Worm (Caenorhabditis elegans) whole organism, L3 larva: ENCODE measurements around the gene T13C5.3.

ENCODE experiments used
- R02D3.7 ChIP-seq: fragments of 150-350 bp; optimal IDR thresholded peaks from 2 replicates; lab custom pipeline; 2014; ENCODE audit warnings: missing biosample characterization, missing genetic modification characterization
- ZK546.5 ChIP-seq: sonication (generic microtip); optimal IDR thresholded peaks from 2 replicates; lab custom pipeline; 2017; ENCODE audit warnings: missing biosample characterization, missing genetic modification characterization
- ama-1 ChIP-seq: fragments of 150-350 bp; optimal IDR thresholded peaks from 2 replicates; lab custom pipeline; 2018
- ceh-16 ChIP-seq: sonication (generic microtip); optimal IDR thresholded peaks from 2 replicates; lab custom pipeline; 2017; ENCODE audit warnings: missing biosample characterization, missing genetic modification characterization
- ceh-28 ChIP-seq: fragments of 150-350 bp; optimal IDR thresholded peaks from 2 replicates; lab custom pipeline; 2014; ENCODE audit warnings: missing biosample characterization, missing genetic modification reagents, missing genetic modification characterization
- daf-12 ChIP-seq: fragments of 150-350 bp; optimal IDR thresholded peaks from 2 replicates; lab custom pipeline; 2014; ENCODE audit warnings: missing biosample characterization, missing genetic modification reagents, missing genetic modification characterization
- egl-27 ChIP-seq: sonication (generic microtip); optimal IDR thresholded peaks from 4 replicates; lab custom pipeline; 2017; ENCODE audit warnings: missing biosample characterization, missing genetic modification reagents, missing genetic modification characterization
- egl-5 ChIP-seq: fragments of 150-350 bp; optimal IDR thresholded peaks from 2 replicates; lab custom pipeline; 2017; ENCODE audit warnings: missing biosample characterization, missing genetic modification reagents, missing genetic modification characterization, inconsistent platforms
- elt-2 ChIP-seq: sonication (generic microtip); optimal IDR thresholded peaks from 2 replicates; lab custom pipeline; 2016; ENCODE audit warnings: missing genetic modification reagents, mild to moderate bottlenecking, missing genetic modification characterization, missing compliant biosample characterization
- elt-3 ChIP-seq, 3 experiments: fragments of 150-350 bp in 1 of 3; sonication (generic microtip) in 2 of 3; optimal IDR thresholded peaks; 2 replicates in 2 of 3; 4 replicates in 1 of 3; lab custom pipeline; 2014 to 2017; ENCODE audit warnings: missing biosample characterization in 3 of 3, missing genetic modification characterization in 3 of 3
- eor-1 ChIP-seq, 2 experiments: fragments of 150-350 bp; optimal IDR thresholded peaks; 2 replicates each; lab custom pipeline; 2014 to 2018; ENCODE audit warnings: missing biosample characterization in 2 of 2, missing genetic modification characterization in 2 of 2
- fkh-10 ChIP-seq: sonication (generic microtip); optimal IDR thresholded peaks from 2 replicates; lab custom pipeline; 2017; ENCODE audit warnings: missing biosample characterization, missing genetic modification reagents, missing genetic modification characterization
- fkh-2 ChIP-seq: fragments of 150-350 bp; optimal IDR thresholded peaks from 2 replicates; lab custom pipeline; 2014; ENCODE audit warnings: missing biosample characterization, missing genetic modification reagents, missing genetic modification characterization
- hmg-11 ChIP-seq: sonication (generic microtip); optimal IDR thresholded peaks from 2 replicates; lab custom pipeline; 2016; ENCODE audit warnings: missing genetic modification characterization, missing compliant biosample characterization
- jun-1 ChIP-seq: fragments of 150-350 bp; optimal IDR thresholded peaks from 2 replicates; lab custom pipeline; 2014; ENCODE audit warnings: missing biosample characterization, missing genetic modification reagents, missing genetic modification characterization
- lin-39 ChIP-seq: fragments of 150-350 bp; optimal IDR thresholded peaks from 2 replicates; lab custom pipeline; 2018; ENCODE audit warnings: missing biosample characterization, missing genetic modification reagents, missing genetic modification characterization
- mml-1 ChIP-seq: fragments of 150-350 bp; sonication (generic microtip); optimal IDR thresholded peaks from 3 replicates; lab custom pipeline; 2014; ENCODE audit warnings: missing biosample characterization, missing genetic modification characterization
- nhr-11 ChIP-seq: fragments of 150-350 bp; optimal IDR thresholded peaks from 2 replicates; lab custom pipeline; 2014; ENCODE audit warnings: missing biosample characterization, missing genetic modification characterization
- nhr-12 ChIP-seq: fragments of 150-350 bp; optimal IDR thresholded peaks from 2 replicates; lab custom pipeline; 2014; ENCODE audit warnings: missing biosample characterization, missing genetic modification characterization
- nhr-23 ChIP-seq: fragments of 150-350 bp; optimal IDR thresholded peaks from 2 replicates; lab custom pipeline; 2014; ENCODE audit warnings: missing biosample characterization, missing genetic modification reagents, missing genetic modification characterization
- nhr-237 ChIP-seq: fragments of 150-350 bp; optimal IDR thresholded peaks from 2 replicates; lab custom pipeline; 2014; ENCODE audit warnings: missing biosample characterization, missing genetic modification characterization
- nhr-25 ChIP-seq: sonication (generic microtip); optimal IDR thresholded peaks from 2 replicates; lab custom pipeline; 2017; ENCODE audit warnings: missing biosample characterization, missing genetic modification characterization
- nhr-43 ChIP-seq: sonication (generic microtip); optimal IDR thresholded peaks from 2 replicates; lab custom pipeline; 2016; ENCODE audit warnings: mild to moderate bottlenecking, missing genetic modification characterization, missing compliant biosample characterization; ENCODE audit not compliant: poor library complexity, severe bottlenecking
- nhr-67 ChIP-seq: fragments of 150-350 bp; optimal IDR thresholded peaks from 2 replicates; lab custom pipeline; 2014; ENCODE audit warnings: missing biosample characterization, missing genetic modification characterization
- pha-4 ChIP-seq: fragments of 150-350 bp; optimal IDR thresholded peaks from 2 replicates; lab custom pipeline; 2014; ENCODE audit warnings: missing biosample characterization, missing genetic modification reagents, missing genetic modification characterization
- pqm-1 ChIP-seq: fragments of 150-350 bp; optimal IDR thresholded peaks from 2 replicates; lab custom pipeline; 2017; ENCODE audit warnings: missing biosample characterization, missing genetic modification characterization, inconsistent platforms
- sea-2 ChIP-seq: fragments of 150-350 bp; sonication (generic microtip); optimal IDR thresholded peaks from 4 replicates; lab custom pipeline; 2014; ENCODE audit warnings: missing biosample characterization, missing genetic modification reagents, missing genetic modification characterization
- skn-1 ChIP-seq: fragments of 150-350 bp; optimal IDR thresholded peaks from 2 replicates; lab custom pipeline; 2014; ENCODE audit warnings: missing biosample characterization, missing genetic modification characterization
- snpc-4 ChIP-seq: fragments of 150-350 bp; optimal IDR thresholded peaks from 2 replicates; lab custom pipeline; 2014; ENCODE audit warnings: missing biosample characterization, missing genetic modification characterization
- unc-39 ChIP-seq: sonication (generic microtip); optimal IDR thresholded peaks from 4 replicates; lab custom pipeline; 2017; ENCODE audit warnings: missing biosample characterization, missing genetic modification characterization
- zag-1 ChIP-seq: fragments of 150-350 bp; optimal IDR thresholded peaks from 2 replicates; lab custom pipeline; 2014; ENCODE audit warnings: missing biosample characterization, missing genetic modification characterization
- ztf-4 ChIP-seq: fragments of 150-350 bp; optimal IDR thresholded peaks from 2 replicates; lab custom pipeline; 2014; ENCODE audit warnings: missing biosample characterization, missing genetic modification characterization

The T13C5.3 gene

ce11 chrX:6145921-6146320, 32.4 kb upstream of the T13C5.3 start:
- TF ChIP-seq nhr-23 (tag; lab: Kevin White, UChicago), result no peak
- TF ChIP-seq ztf-4 (tag; lab: Kevin White, UChicago), result no peak
- peak; percentile 63 for TF ChIP-seq lin-39 (tag; lab: Kevin White, UChicago)

DNA sequence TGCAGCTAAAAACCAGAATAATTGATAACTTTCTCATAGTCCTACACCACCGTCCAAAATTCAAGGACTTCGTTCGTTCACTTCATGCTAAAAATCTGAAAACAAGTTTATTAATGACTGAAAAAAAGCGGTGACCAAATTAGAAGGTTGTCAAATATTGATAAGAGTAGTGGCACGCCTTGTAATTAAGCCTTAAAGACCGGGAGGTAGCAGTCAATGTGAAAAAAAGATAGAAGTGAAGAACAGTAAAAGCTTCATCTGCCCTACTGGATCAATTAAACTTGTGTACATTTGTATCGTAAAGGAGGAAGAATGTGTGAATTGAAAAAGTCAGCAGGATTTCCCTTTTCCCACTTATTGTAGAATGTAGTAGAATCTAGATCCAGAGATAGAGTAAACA, 27.9 kb upstream of the T13C5.3 start, which contains the start of gene tag-275:
Gene tag-275 (minus strand): TSS at position 101 of the 400 bp plus-strand sequence.
- no peak for TF ChIP-seq daf-12 (tag; lab: Kevin White, UChicago)
- TF ChIP-seq mml-1, result no peak
- TF ChIP-seq sea-2 (GFP tag; lab: Kevin White, UChicago), result no peak
- no peak for TF ChIP-seq R02D3.7 (tag; lab: Kevin White, UChicago)
- TF ChIP-seq elt-3 (tag; optimal IDR thresholded peaks at IDR 0.05; lab: Kevin White, UChicago), result no peak
- no peak for TF ChIP-seq lin-39 (tag; lab: Kevin White, UChicago)
- no peak for TF ChIP-seq nhr-43 (tag; lab: Kevin White, UChicago)
- no peak for TF ChIP-seq ama-1 (lab: Kevin White, UChicago)
- TF ChIP-seq snpc-4 (tag; lab: Kevin White, UChicago), result no peak
- no peak for TF ChIP-seq hmg-11 (tag; lab: Kevin White, UChicago)
- no peak for TF ChIP-seq nhr-67 (tag; lab: Kevin White, UChicago)
- TF ChIP-seq pqm-1 (tag; lab: Kevin White, UChicago), result no peak
- TF ChIP-seq zag-1 (tag; lab: Kevin White, UChicago), result no peak
- no peak for TF ChIP-seq jun-1 (tag; lab: Kevin White, UChicago)
- TF ChIP-seq nhr-12 (tag; lab: Kevin White, UChicago), result no peak
- TF ChIP-seq ZK546.5 (tag; lab: Kevin White, UChicago), result no peak
- TF ChIP-seq nhr-25 (tag; lab: Kevin White, UChicago), result no peak
- TF ChIP-seq nhr-11, result no peak

ce11 chrX:6150949-6151519, 27.3 kb upstream of the T13C5.3 start:
- TF ChIP-seq pqm-1 (tag; lab: Kevin White, UChicago) (no peak), eor-1 (tag; optimal IDR thresholded peaks at IDR 0.05; lab: Kevin White, UChicago) (no peak)
- TF ChIP-seq, all 47 proteins: peak for 0

ce11 chrX:6155436-6155835, 22.9 kb upstream of the T13C5.3 start:
- TF ChIP-seq ZK546.5 (tag; lab: Kevin White, UChicago) (no peak), lin-39 (tag; lab: Kevin White, UChicago) (peak; percentile 55)

DNA sequence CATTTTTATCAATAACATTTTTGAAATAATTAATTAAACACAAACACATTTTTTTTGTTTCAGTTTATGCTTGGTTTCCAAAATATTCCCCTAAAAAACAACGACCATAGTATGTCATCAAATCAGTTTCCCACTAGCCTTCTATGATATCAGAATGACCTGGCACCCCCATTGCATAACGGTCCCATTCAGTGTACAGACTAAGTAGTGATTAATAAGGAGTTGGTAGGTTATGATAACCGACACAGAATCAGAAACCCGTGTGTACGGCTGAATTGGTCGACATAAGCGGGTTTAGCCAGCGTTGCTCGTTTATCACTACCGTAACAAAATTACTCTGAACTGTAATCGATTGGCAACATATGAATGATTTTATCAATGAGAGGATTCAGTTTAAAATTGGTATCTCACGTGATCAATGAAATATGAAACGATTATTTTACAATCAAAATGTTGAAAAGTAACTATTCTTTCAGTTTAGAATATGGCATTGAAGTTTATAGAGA, 20.9 kb upstream of the T13C5.3 start:
- TF ChIP-seq pha-4 (tag; lab: Kevin White, UChicago) (no peak), jun-1 (tag; lab: Kevin White, UChicago) (no peak), mml-1 (no peak), nhr-237 (tag; lab: Kevin White, UChicago) (no peak), zag-1 (tag; lab: Kevin White, UChicago) (no peak), hmg-11 (tag; lab: Kevin White, UChicago) (no peak), sea-2 (GFP tag; lab: Kevin White, UChicago) (no peak), egl-27 (tag; lab: Kevin White, UChicago) (no peak), ceh-28 (tag; lab: Kevin White, UChicago) (no peak), skn-1 (tag; lab: Kevin White, UChicago) (no peak), elt-2 (tag; lab: Kevin White, UChicago) (peak; percentile 52), pqm-1 (tag; lab: Kevin White, UChicago) (peak; percentile 24), fkh-10 (no peak), R02D3.7 (tag; lab: Kevin White, UChicago) (no peak), fkh-2 (tag; lab: Kevin White, UChicago) (no peak)

DNA sequence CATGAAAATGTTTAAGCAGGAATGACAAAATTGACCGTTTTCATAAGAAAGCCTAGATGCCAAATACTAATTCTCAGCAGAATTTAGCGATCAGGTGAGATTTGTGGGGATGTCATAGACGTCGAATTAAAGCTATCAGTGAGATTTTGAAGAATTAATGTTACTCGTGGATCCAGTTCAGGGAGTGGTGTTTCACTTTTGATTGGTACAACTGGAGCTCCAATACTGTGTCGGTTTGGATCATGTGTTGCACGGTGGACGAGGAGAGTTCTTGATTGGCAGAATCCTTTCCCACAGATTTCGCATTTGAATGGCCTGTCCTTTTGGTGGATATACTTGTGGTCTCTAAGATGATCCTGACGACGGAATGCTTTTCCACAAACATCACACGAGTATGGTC, 18.8 kb upstream of the T13C5.3 start:
- TF ChIP-seq egl-5 (tag; lab: Kevin White, UChicago) (no peak), ceh-16 (no peak), unc-39 (tag; lab: Kevin White, UChicago) (no peak), skn-1 (tag; lab: Kevin White, UChicago) (no peak), hmg-11 (tag; lab: Kevin White, UChicago) (no peak)
